Worm (Caenorhabditis elegans): ENCODE data around the gene prp-19.

ce11 chrIII:5200349-5200748, 28.5 kb upstream of the prp-19 start:
- TF ChIP-seq nhr-77 (tag; optimal IDR thresholded peaks at IDR 0.05) (peak; percentile 61), unc-62 (GFP tag; optimal IDR thresholded peaks at IDR 0.05) (no peak), nhr-28 (tag; optimal IDR thresholded peaks at IDR 0.05) (no peak), fkh-4 (tag; optimal IDR thresholded peaks at IDR 0.05; ENCODE audit: borderline replicate concordance) (no peak), lsy-2 (tag; optimal IDR thresholded peaks at IDR 0.05) (no peak), snpc-4 (tag; optimal IDR thresholded peaks at IDR 0.05) (no peak), nhr-237 (tag; optimal IDR thresholded peaks at IDR 0.05) (no peak), pag-3 (tag; optimal IDR thresholded peaks at IDR 0.05; ENCODE audit: borderline replicate concordance, insufficient read depth) (no peak), ama-1 (optimal IDR thresholded peaks at IDR 0.05) (no peak), hlh-17 (GFP tag; optimal IDR thresholded peaks at IDR 0.05; ENCODE audit: borderline replicate concordance) (no peak), lin-35 (GFP tag; optimal IDR thresholded peaks at IDR 0.05) (peak in 1 of 2 experiments; percentile 18), fos-1 (tag; optimal IDR thresholded peaks at IDR 0.05) (no peak), tlp-1 (tag; optimal IDR thresholded peaks at IDR 0.05) (no peak), isw-1 (GFP tag; IDR thresholded peaks at IDR 0.05) (no peak)

Measured in whole organism, L1 larva.